Worm (Caenorhabditis elegans) whole organism, dauer: ENCODE results near the gene F42A6.6.
"Not testable (repeated sequence)": the region's sequence is repeated elsewhere in the genome, so short reads cannot be mapped to it uniquely, and the experiment has no call there.

Experiments
- unc-62 ChIP-seq: sonication (generic microtip); optimal IDR thresholded peaks from 2 replicates; lab custom pipeline; 2017; ENCODE audit warnings: missing biosample characterization, missing genetic modification reagents, missing genetic modification characterization

Gene F42A6.6

DNA sequence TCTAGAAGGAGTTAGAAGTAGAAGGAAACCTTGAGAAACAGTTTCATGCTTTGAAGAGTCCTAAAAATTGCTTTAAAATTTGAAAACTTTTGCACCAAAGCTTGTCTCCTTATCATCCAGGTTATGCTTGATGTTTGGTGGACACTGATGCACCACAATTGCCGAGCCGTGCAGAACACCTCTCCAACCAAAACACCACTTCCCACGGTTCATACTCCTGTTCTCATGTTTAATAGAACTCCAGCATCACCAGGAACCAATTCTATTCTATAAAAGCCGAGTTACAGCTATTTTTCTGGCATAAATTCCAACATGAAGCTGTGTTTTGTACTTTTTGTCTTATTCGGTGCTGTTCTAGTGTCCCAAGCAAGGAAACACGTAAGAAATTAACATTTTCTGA lies 4.5 kb upstream of the F42A6.6 start, which contains the start of gene F42A6.2:
Gene F42A6.2 (plus strand): TSS at position 301 of the 400 bp plus-strand sequence.
- no peak for TF ChIP-seq unc-62

DNA sequence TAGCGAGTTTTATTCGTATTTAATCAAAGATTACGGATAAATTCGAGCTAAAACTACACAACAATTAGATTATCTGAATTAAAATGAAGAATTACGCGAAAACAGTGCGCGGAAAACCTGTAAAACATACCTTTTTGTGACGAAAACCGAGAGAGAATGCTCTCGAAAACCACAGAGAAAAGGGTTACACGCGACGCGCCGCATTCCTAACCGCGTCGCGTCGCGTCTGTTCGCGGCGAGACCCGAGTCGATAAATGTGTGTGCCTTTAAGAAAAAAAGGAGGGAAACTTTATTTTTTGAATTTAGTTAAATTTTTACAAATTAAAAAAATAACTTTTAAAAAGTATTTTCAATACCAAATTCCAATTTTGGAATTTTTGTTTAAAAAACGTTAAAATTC lies 2.0 kb upstream of the F42A6.6 start, which contains the start of gene hrpa-1:
Gene hrpa-1 (minus strand): TSS at position 192 of the 400 bp plus-strand sequence.
- no peak for TF ChIP-seq unc-62

DNA sequence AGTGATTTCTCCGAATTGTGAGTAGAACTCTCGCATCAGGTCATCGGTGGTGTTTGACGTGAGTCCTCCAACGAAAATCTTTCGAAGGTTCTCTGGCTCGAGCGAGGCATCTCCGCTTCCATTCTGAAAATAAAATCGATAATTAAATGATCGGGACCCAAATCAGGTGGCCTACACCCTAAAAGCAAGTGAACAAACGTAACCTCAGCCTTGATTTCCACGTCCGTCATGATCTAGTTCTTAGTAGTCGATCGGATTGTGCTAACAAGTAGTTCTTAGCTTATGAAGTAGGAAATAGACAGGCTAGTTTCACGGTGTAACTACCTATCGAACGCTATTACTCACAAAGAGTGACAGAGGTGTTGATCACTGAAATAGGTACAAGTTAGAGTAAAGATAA lies 1.5 kb upstream of the F42A6.6 start:
- no peak for TF ChIP-seq unc-62

DNA sequence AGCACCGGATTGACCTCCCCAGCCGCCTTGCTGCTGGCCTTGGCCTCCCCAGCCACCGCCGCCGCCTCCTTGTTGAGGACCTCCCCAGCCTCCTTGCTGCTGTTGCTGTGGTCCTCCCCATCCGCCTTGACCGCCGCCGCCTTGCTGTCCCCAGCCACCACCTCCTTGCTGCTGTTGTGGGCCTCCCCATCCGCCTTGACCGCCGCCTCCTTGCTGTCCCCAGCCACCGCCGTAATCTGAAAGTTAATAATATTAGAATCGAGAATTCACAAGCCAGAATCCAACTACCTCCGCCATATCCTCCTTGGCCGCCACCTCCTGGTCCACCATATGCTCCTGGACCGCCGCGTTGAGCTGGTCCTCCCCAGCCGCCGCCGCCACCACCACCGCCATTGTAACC lies 602 bp upstream of the F42A6.6 start:
- no peak for TF ChIP-seq unc-62

DNA sequence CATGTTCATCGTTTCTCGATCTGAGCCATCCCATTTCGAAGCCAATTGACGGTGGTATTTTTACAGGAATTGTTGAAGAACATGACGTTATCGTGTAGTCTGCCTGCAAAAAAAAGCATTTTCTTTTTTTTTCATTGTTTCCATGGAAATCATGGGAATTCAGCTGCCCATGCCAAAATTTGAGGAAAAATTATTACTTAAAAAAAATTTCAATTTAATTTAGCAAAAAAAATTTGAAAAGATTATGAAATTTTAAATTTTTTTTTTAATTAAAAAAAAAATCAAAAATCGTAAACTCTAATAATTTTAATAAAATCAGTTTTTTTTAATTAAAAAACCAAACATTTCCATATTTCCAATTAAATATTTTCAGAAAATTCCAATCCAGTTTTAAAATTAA lies 4.9 kb downstream of the F42A6.6 start, which contains the start of gene F42A6.5:
Gene F42A6.5 (minus strand): TSS at position 101 of the 400 bp plus-strand sequence.
- not testable (repeated sequence) for TF ChIP-seq unc-62

DNA sequence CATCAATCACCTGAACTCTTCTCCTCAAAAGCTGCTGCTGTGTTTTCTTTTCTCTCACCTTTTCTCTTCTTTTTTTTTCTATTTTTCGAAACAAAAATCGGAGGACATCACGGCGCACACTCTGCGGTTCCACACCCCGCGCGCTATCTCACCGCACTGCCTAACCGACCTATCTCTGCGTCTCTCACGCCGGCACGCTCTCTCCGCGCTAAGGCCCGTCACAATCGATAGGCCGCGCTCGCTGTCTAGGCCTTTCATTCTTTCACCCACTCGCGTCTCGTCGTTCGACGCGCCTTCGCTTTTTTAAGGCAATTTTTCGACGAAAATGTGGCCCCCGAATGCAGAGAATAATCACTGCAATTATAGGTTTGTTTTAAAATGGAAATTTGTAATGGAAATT lies 25.4 kb downstream of the F42A6.6 start, which contains the start of gene zip-11:
Gene zip-11 (plus strand): TSS at position 34 of the 400 bp plus-strand sequence.
- no peak for TF ChIP-seq unc-62

DNA sequence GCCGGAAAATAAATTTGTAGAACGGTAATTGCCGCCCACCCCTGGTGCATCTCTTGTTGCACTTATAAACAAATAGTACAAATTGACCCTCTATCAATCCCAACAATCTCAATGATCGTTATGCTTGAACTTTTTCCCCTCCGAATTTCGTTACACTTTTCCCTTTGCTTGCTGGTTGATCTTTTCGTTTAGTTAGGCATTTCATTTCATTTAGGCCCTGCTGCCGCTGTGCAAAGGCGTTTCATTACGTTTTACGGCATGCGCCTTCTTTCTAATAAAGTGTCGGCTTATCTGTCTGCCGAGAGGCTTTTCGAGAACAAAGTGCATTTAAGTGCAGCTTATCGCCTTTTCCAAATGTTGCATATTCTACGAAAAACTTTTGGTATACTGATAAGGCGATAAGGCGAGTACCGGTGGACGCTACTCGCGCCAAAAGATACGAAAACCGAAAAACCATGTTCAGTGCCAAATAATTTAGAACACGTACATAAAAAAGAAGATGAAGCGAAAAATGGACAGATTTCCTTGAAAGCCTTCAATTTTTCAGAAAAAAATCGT lies 25.9 kb downstream of the F42A6.6 start:
- no peak for TF ChIP-seq unc-62

DNA sequence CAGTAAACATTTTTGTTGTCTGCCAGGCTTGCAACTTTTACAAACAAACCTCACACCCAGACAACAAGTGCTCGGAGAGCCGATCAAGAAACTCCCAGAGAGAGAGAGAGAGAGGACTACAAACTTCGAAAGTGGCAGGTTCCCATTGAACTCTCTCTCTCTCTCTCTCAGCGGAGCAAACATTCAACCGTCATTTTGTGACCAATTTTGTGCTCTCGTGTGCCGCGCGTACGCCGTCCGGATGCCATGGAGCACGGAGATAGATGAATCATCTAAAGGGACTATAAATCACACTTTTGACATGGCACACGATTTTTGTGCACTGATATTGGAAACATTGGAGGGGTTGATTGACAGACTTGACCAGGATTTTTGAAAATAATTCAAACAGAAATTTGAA lies 27.8 kb downstream of the F42A6.6 start:
- TF ChIP-seq unc-62: no peak

DNA sequence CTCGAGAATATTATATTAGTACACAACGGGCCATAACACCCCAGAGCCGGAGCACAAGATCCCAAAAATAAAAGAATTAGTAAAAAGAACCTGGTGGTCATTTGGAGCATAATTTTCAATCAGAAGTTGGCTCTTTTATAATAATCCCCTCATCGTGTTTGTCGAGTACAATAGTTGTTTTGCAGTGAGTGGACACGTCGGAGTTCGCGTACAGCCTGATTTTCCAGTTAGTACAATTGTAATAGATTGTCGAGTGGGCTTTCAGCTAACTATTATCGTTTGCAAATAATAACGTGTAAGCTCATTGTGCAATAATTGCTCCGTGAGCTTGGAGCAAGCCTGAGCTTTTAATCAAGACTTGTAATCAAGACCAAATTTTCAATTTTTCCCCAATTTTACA lies 29.2 kb downstream of the F42A6.6 start, which contains the start of gene W08E12.9:
Gene W08E12.9 (minus strand): TSS at position 101 of the 400 bp plus-strand sequence.
- TF ChIP-seq unc-62: no peak

DNA sequence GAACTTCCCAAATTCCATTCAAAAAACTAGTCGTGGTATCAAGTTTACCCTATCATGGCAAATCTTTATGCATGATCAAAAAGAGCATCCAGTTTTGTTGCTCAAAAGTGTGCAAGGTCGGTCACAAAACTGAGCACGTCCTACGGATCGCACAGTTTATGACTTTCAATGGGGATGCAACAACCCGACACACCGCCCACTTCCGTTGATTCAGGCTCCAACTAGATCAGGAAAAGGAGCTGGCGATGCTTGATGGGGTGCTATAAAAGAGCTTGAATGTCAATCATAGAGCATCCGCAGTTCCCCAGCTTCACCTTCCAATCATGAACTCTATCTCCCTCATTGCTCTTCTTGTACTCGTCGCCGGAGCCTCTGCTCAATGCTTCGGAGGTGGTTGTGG lies 31.1 kb downstream of the F42A6.6 start, which contains the start of gene W08E12.2:
Gene W08E12.2 (plus strand): TSS at position 301 of the 400 bp plus-strand sequence.
- TF ChIP-seq unc-62: no peak

DNA sequence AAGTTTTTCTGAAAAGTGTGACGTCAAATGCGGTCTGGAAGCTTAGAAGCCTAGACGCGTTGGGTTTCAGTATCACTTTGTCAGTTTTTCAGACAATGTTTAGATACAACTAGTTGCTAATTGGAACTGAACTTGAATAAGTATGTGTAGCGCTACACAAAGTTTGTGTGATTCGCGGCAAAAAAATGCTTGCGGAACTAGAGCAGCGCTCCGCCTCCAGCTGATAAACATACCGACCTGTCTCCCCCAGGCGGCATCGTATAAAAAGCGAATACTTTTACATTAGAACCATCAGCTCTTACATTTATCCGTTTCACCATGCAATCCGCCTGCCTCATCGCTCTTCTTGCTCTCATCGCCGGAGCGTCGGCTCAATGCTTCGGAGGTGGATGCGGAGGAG lies 33.0 kb downstream of the F42A6.6 start, which contains the start of gene idpp-12:
Gene idpp-12 (plus strand): TSS at position 301 of the 400 bp plus-strand sequence.
- not testable (repeated sequence) for TF ChIP-seq unc-62

DNA sequence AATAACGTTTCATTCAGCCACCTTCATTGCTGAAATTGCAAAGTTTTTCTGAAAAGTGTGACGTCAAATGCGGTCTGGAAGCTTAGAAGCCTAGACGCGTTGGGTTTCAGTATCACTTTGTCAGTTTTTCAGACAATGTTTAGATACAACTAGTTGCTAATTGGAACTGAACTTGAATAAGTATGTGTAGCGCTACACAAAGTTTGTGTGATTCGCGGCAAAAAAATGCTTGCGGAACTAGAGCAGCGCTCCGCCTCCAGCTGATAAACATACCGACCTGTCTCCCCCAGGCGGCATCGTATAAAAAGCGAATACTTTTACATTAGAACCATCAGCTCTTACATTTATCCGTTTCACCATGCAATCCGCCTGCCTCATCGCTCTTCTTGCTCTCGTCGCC lies 34.6 kb downstream of the F42A6.6 start, which contains the start of gene W08E12.4:
Gene W08E12.4 (plus strand): TSS at position 301 of the 400 bp plus-strand sequence.
- not testable (repeated sequence) for TF ChIP-seq unc-62

DNA sequence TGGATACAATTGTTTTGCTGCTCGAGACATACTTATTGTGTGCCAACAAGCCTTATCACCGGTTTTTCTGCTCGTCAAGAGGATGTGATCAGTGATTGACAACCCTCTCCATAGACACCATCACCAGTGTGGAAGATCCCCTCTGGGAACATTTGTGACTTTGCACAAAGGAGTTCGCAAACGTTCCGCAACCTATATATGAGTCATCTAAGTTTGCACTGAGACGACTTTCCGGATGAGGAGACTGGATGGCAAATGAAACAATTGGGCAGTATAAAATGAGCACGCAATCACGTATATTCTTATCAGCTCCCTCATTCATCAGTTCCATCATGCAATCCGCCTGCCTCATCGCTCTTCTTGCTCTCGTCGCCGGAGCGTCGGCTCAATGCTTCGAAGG lies 36.2 kb downstream of the F42A6.6 start, which contains the start of gene W08E12.5:
Gene W08E12.5 (plus strand): TSS at position 301 of the 400 bp plus-strand sequence.
- no peak for TF ChIP-seq unc-62

DNA sequence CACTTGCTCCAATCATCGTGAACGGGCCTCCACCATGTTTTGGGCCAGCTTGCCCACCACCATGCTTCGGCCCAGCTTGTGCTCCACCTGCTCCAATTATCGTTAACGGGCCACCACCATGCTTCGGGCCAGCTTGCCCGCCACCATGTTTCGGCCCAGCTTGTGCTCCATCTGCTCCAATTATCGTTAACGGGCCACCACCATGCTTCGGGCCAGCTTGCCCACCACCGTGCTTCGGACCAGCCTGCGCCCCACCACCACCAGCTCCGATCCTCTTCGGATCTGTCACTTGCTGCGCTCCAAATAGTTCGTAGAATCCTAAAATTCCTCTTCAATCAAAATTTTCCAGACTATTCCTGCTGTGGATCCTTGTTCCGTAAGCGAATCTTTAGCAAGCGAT lies 37.4 kb downstream of the F42A6.6 start:
- TF ChIP-seq unc-62: no peak

DNA sequence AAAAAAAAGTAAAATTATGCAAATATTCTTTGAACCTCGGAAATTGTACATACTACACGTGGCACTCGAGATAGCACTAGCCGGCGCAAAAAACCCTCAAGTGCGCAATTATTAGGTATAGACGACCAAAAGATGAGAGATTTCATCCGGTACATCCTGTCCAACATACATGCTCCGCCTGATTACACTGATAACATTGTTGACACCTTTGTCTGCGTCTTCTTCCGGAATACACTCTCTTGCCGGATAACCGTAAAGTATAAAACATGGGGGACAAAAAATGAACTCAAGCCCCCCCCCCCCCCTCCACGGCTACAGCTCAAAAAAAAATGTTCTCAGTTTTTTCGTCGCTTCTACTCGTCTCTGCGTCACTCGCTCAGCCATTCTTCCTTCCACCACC lies 38.4 kb downstream of the F42A6.6 start, which contains the start of gene W08E12.6:
Gene W08E12.6 (plus strand): TSS at position 301 of the 400 bp plus-strand sequence.
- no peak for TF ChIP-seq unc-62

DNA sequence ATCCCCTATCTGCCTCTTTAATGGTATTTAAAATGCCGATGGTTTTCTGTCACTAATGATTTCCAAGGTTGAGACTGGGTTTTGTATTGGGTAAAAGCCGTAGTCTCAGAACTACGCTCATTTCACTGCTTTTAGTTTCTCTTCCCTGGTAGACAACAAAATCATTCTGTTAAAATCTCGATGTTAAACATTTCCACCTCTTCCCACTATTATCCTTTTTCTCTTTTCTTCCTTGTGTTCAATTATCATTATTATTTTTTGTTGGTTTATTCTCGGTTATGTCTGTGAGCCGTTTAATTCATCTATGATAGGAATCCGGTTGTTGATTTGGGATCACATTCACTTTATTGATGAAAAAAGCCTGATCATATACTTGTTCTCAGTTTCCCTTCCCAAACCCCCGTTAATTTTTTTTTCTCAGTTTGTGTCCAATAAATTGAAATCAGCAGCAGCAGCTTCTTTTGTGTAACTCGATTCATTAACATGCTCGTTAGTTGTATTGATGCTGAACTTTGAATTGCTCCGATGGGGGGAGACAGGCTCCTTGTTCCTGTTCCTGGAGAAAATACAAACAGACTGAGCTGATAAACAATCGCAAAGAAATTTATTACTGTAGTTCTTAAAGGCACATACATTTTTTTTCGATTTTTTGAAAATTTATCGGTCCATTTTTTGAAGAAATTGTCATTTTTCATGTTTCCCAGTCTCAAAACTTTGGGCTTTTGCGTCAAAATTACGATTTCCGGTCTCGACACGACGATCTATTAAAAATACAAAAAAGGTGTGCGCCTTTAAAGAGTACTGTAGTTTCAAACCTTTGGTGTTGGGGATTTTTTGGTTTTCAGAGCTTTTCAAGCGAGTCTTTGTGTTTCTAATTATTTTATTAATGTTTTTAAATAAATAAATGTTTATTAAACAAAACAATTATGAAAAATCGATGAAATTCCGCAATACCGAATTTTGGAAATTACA lies 39.8 kb downstream of the F42A6.6 start:
- TF ChIP-seq unc-62: no peak
